Worm (Caenorhabditis elegans): ENCODE data around the gene ptr-25.
"Not testable (repeated sequence)": the region's sequence is repeated elsewhere in the genome, so short reads cannot be mapped to it uniquely, and the experiment has no call there.

Gene ptr-25

DNA sequence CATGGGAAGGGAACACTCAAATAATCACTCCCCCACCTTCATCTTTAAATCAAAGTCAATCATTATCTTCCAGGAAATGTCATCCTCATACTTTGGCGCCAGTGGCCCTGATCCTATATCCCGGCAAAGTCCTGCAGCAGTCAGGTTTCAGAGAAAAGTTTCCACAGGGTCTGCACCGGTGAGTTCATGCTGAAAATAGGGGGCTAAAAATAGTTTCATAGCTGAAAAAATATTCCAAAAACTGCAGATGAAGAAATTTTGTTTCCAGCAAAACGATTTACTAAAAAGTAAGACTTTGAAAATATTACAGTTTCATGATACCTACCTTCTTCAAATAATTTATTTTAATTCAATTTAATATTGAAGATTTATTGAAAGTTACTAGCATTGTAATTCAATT lies at the start of gene ptr-25:
Gene ptr-25, plus strand, starts transcription at position 73 of the 400 bp plus-strand sequence.
- TF ChIP-seq sem-2 (GFP tag; optimal IDR thresholded peaks at IDR 0.05) (no peak), tbx-8 (GFP tag; optimal IDR thresholded peaks at IDR 0.05) (no peak), flh-1 (GFP tag; optimal IDR thresholded peaks at IDR 0.05) (no peak), bed-3 (GFP tag; optimal IDR thresholded peaks at IDR 0.05) (no peak), elt-3 (tag; optimal IDR thresholded peaks at IDR 0.05) (no peak)

- TF ChIP-seq ceh-43 (GFP tag; optimal IDR thresholded peaks at IDR 0.05); M03D4.4 (tag; optimal IDR thresholded peaks at IDR 0.05); mep-1 (tag; optimal IDR thresholded peaks at IDR 0.05): not testable (repeated sequence)
Measured at ce11 chrIII:10438780-10439179, 49.1 kb upstream of the ptr-25 start, which contains the start of gene H04D03.6. TSS of gene H04D03.6 (minus strand) at chrIII:10438880.

DNA sequence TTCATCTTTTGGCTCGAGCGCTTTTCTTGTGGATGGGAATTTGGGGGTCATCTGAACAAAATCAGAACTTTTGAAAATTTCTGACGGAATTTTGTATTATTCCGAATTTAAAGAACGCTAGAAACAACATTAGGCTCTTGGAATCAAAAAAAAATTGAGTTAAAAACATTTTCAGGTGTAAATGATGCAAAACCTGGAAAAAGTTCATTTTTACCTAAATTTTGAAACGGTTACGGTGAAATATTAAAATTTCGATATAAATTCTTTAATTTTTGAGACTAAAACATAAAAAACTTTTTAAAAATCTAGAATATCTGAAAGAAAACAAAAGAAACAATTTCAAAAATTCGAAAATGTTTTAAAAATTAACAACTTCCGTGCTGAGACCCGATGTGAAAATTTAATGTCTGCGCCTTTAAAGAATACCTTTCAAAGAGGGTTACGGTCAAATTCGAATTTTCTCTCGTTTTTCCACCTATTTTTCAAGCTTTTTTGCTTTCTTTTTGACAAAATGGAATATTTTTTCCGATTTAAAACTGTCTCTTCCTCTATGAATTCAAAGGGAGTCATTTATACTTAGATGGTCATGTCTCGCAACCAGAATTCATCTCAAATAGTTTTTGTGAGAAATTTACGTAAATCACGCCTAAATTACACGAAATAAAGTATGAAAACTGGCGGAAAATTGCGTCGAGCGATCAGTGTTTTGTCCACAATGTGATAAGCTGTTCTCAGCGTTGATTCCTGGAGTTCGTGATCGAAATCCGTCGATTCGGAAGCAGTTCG lies 45.4 kb upstream of the ptr-25 start, which contains the start of the genes H04D03.2 and ecps-2:
Gene H04D03.2, minus strand, starts transcription at position 51 of the 786 bp plus-strand sequence.
Gene ecps-2, plus strand, starts transcription at position 736 of the 786 bp plus-strand sequence.
- TF ChIP-seq flh-1 (GFP tag; optimal IDR thresholded peaks at IDR 0.05) (no peak), drap-1 (GFP tag; optimal IDR thresholded peaks at IDR 0.05) (no peak), nhr-76 (tag; optimal IDR thresholded peaks at IDR 0.05) (no peak), ceh-39 (tag; optimal IDR thresholded peaks at IDR 0.05) (no peak), mls-2 (tag; optimal IDR thresholded peaks at IDR 0.05) (no peak), pha-4 (tag; optimal IDR thresholded peaks at IDR 0.05) (no peak), cnd-1 (tag; optimal IDR thresholded peaks at IDR 0.05) (no peak), hlh-1 (tag; optimal IDR thresholded peaks at IDR 0.05) (no peak)

- TF ChIP-seq nhr-2 (tag; optimal IDR thresholded peaks at IDR 0.05) (no peak), flh-1 (GFP tag; optimal IDR thresholded peaks at IDR 0.05) (no peak), nhr-237 (tag; optimal IDR thresholded peaks at IDR 0.05) (no peak), mep-1 (tag; optimal IDR thresholded peaks at IDR 0.05) (no peak), unc-120 (tag; optimal IDR thresholded peaks at IDR 0.05; ENCODE audit: poor library complexity, severe bottlenecking) (no peak), ceh-39 (tag; optimal IDR thresholded peaks at IDR 0.05) (no peak), mls-2 (tag; optimal IDR thresholded peaks at IDR 0.05) (no peak), ceh-43 (GFP tag; optimal IDR thresholded peaks at IDR 0.05) (no peak), nhr-12 (tag; optimal IDR thresholded peaks at IDR 0.05) (no peak), ceh-83 (GFP tag; optimal IDR thresholded peaks at IDR 0.05) (no peak), unc-39 (tag; optimal IDR thresholded peaks at IDR 0.05) (no peak), drap-1 (GFP tag; optimal IDR thresholded peaks at IDR 0.05) (no peak), sptf-1 (tag; optimal IDR thresholded peaks at IDR 0.05) (no peak), elt-3 (tag; optimal IDR thresholded peaks at IDR 0.05) (no peak), sem-2 (GFP tag; optimal IDR thresholded peaks at IDR 0.05) (no peak), blmp-1 (tag; optimal IDR thresholded peaks at IDR 0.05) (no peak), zip-8 (tag; optimal IDR thresholded peaks at IDR 0.05) (no peak), bed-3 (GFP tag; optimal IDR thresholded peaks at IDR 0.05) (no peak)
Measured at ce11 chrIII:10446730-10447129, 41.2 kb upstream of the ptr-25 start, which contains the start of gene H04D03.7. TSS of gene H04D03.7 (minus strand) at chrIII:10446830.

DNA sequence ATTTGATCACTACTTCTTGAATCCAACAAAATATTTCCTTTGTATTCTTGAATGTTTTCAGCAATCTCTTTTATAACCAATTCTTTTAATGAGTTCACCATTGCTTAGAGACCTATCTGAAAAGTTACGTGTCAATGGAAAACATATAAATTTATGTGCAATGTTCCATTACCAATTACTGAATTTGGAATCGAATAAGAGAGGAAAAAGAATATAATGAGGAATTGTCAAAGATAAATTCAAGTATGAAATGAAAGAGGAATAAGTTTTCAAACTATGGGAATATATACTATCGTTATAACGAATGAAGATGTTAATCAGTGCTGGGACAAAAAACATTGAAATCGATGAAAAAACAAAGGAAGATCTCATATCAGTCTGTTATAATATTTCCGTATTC lies 36.9 kb upstream of the ptr-25 start, which contains the start of gene H04D03.4:
Gene H04D03.4, minus strand, starts transcription at position 101 of the 400 bp plus-strand sequence.
- TF ChIP-seq sptf-1 (tag; optimal IDR thresholded peaks at IDR 0.05) (no peak), zip-8 (tag; optimal IDR thresholded peaks at IDR 0.05) (no peak), nhr-76 (tag; optimal IDR thresholded peaks at IDR 0.05) (no peak), lin-13 (tag; optimal IDR thresholded peaks at IDR 0.05) (no peak), ham-2 (GFP tag; optimal IDR thresholded peaks at IDR 0.05) (no peak), ceh-39 (tag; optimal IDR thresholded peaks at IDR 0.05) (no peak), ceh-43 (GFP tag; optimal IDR thresholded peaks at IDR 0.05) (no peak), elt-1 (tag; optimal IDR thresholded peaks at IDR 0.05; ENCODE audit: borderline replicate concordance, insufficient read depth) (no peak), elt-3 (tag; optimal IDR thresholded peaks at IDR 0.05) (no peak), blmp-1 (tag; optimal IDR thresholded peaks at IDR 0.05) (no peak), lin-32 (GFP tag; optimal IDR thresholded peaks at IDR 0.05) (no peak), ceh-83 (GFP tag; optimal IDR thresholded peaks at IDR 0.05) (no peak), nhr-12 (tag; optimal IDR thresholded peaks at IDR 0.05) (no peak), mab-5 (tag; optimal IDR thresholded peaks at IDR 0.05) (no peak), snpc-4 (tag; optimal IDR thresholded peaks at IDR 0.05) (no peak), lsy-2 (tag; optimal IDR thresholded peaks at IDR 0.05) (no peak), unc-39 (tag; optimal IDR thresholded peaks at IDR 0.05) (no peak), nhr-237 (tag; optimal IDR thresholded peaks at IDR 0.05) (no peak)
